Worm (Caenorhabditis elegans) whole organism, L4 larva: ENCODE results near the gene C06A8.8.

Experiments used
- F37D6.2 ChIP-seq: sonication (generic microtip); optimal IDR thresholded peaks from 2 replicates; lab custom pipeline; 2016; ENCODE audit warnings: mild to moderate bottlenecking, missing genetic modification characterization, missing compliant biosample characterization
- Y75B8A.6 ChIP-seq: fragments of 200-800 bp; sonication (Bioruptor generic); IDR thresholded peaks from 2 replicates; pipeline ENCODE4 v1.3.6; 2022; ENCODE audit warnings: missing genetic modification reagents, missing genetic modification characterization, missing compliant biosample characterization
- aha-1 ChIP-seq: fragments of 150-350 bp; peaks from one replicate; lab custom pipeline; 2014; ENCODE audit warnings: missing biosample characterization, missing genetic modification characterization
- ama-1 ChIP-seq: fragments of 150-350 bp; optimal IDR thresholded peaks from 2 replicates; lab custom pipeline; 2014; ENCODE audit warnings: inconsistent platforms, mixed read lengths
- attf-4 ChIP-seq: sonication (generic microtip); optimal IDR thresholded peaks from 3 replicates; lab custom pipeline; 2017; ENCODE audit warnings: missing biosample characterization, missing genetic modification characterization
- ceh-62 ChIP-seq: sonication (generic microtip); optimal IDR thresholded peaks from 2 replicates; lab custom pipeline; 2017; ENCODE audit warnings: missing biosample characterization, missing genetic modification characterization
- cey-2 ChIP-seq: sonication (generic microtip); optimal IDR thresholded peaks from 3 replicates; lab custom pipeline; 2017; ENCODE audit warnings: missing genetic modification characterization, mild to moderate bottlenecking, missing compliant biosample characterization, antibody characterized with exemption, borderline replicate concordance; ENCODE audit not compliant: insufficient read depth
- daf-16 ChIP-seq, 3 experiments: sonication (generic microtip); optimal IDR thresholded peaks; 2 replicates each; lab custom pipeline; 2016 to 2017; ENCODE audit warnings: missing genetic modification characterization in 3 of 3, missing genetic modification reagents in 3 of 3, mild to moderate bottlenecking in 2 of 3, missing compliant biosample characterization in 2 of 3, missing biosample characterization in 1 of 3, moderate library complexity in 1 of 3
- daf-19 ChIP-seq: fragments of 200-800 bp; sonication (Bioruptor generic); conservative IDR thresholded peaks from 2 replicates; pipeline ENCODE4 v1.3.6; 2022; ENCODE audit warnings: missing genetic modification characterization, missing compliant biosample characterization
- daf-8 ChIP-seq: fragments of 200-800 bp; sonication (Bioruptor generic); IDR thresholded peaks from 2 replicates; pipeline ENCODE4 v1.3.6; 2022; ENCODE audit warnings: missing genetic modification characterization, missing compliant biosample characterization
- dmd-8 ChIP-seq: fragments of 200-800 bp; sonication (Bioruptor generic); IDR thresholded peaks from 2 replicates; pipeline ENCODE4 v1.3.6; 2022; ENCODE audit warnings: missing genetic modification characterization, missing compliant biosample characterization
- dpl-1 ChIP-seq: fragments of 150-350 bp; optimal IDR thresholded peaks from 2 replicates; lab custom pipeline; 2014; ENCODE audit warnings: missing biosample characterization, missing genetic modification reagents, missing genetic modification characterization
- dve-1 ChIP-seq: sonication (generic microtip); optimal IDR thresholded peaks from 2 replicates; lab custom pipeline; 2017; ENCODE audit warnings: antibody characterized with exemption, mild to moderate bottlenecking, missing genetic modification characterization, missing compliant biosample characterization; ENCODE audit not compliant: insufficient read depth
- fkh-10 ChIP-seq: fragments of 150-350 bp; optimal IDR thresholded peaks from 2 replicates; lab custom pipeline; 2014; ENCODE audit warnings: missing biosample characterization, missing genetic modification reagents, missing genetic modification characterization
- fos-1 ChIP-seq: fragments of 150-350 bp; optimal IDR thresholded peaks from 2 replicates; lab custom pipeline; 2014; ENCODE audit warnings: missing biosample characterization, missing genetic modification characterization
- hif-1 ChIP-seq, 2 experiments: sonication (generic microtip); optimal IDR thresholded peaks; 2 replicates each; lab custom pipeline; 2016 to 2017; ENCODE audit warnings: missing compliant biosample characterization in 2 of 2, missing genetic modification characterization in 2 of 2, missing genetic modification reagents in 2 of 2, missing genotype in 2 of 2, mild to moderate bottlenecking in 1 of 2
- hlh-11 ChIP-seq: fragments of 200-800 bp; sonication (Bioruptor generic); optimal IDR thresholded peaks from 2 replicates; lab custom pipeline; 2018; ENCODE audit warnings: mild to moderate bottlenecking, missing genetic modification characterization, missing compliant biosample characterization
- lim-7 ChIP-seq: fragments of 200-800 bp; sonication (Bioruptor generic); IDR thresholded peaks from 2 replicates; pipeline ENCODE4 v1.3.6; 2022; ENCODE audit warnings: missing genetic modification characterization, missing compliant biosample characterization
- lin-15B ChIP-seq: fragments of 150-350 bp; sonication (generic microtip); optimal IDR thresholded peaks from 3 replicates; lab custom pipeline; 2014; ENCODE audit warnings: missing biosample characterization, missing genetic modification characterization
- lin-38 ChIP-seq: fragments of 200-800 bp; sonication (Bioruptor generic); IDR thresholded peaks from 2 replicates; pipeline ENCODE4 v1.3.6; 2022; ENCODE audit warnings: missing genetic modification reagents, missing genetic modification characterization, missing compliant biosample characterization
- lin-39 ChIP-seq: fragments of 150-350 bp; optimal IDR thresholded peaks from 2 replicates; lab custom pipeline; 2014; ENCODE audit warnings: missing biosample characterization, missing genetic modification reagents, missing genetic modification characterization
- lsy-2 ChIP-seq, 2 experiments: fragments of 150-350 bp in 1 of 2; sonication (generic microtip) in 1 of 2; optimal IDR thresholded peaks; 2 replicates each; lab custom pipeline; 2014 to 2017; ENCODE audit warnings: missing biosample characterization in 2 of 2, missing genetic modification characterization in 2 of 2
- madf-5 ChIP-seq, 2 experiments: fragments of 200-800 bp; sonication (Bioruptor generic); IDR thresholded peaks; 2 replicates each; pipeline ENCODE4 v1.3.6; 2022; ENCODE audit warnings: missing compliant biosample characterization in 2 of 2, missing genetic modification characterization in 2 of 2
- mep-1 ChIP-seq: fragments of 150-350 bp; sonication (generic microtip); optimal IDR thresholded peaks from 3 replicates; lab custom pipeline; 2014; ENCODE audit warnings: missing biosample characterization, missing genetic modification characterization
- mes-2 ChIP-seq: sonication (generic microtip); optimal IDR thresholded peaks from 2 replicates; lab custom pipeline; 2016; ENCODE audit warnings: missing genotype, mild to moderate bottlenecking, missing genetic modification characterization, missing compliant biosample characterization; ENCODE audit not compliant: poor library complexity, severe bottlenecking
- nhr-10 ChIP-seq: fragments of 150-350 bp; optimal IDR thresholded peaks from 2 replicates; lab custom pipeline; 2014; ENCODE audit warnings: missing biosample characterization, missing genetic modification characterization
- nhr-102 ChIP-seq: sonication (generic microtip); optimal IDR thresholded peaks from 2 replicates; lab custom pipeline; 2016; ENCODE audit warnings: mild to moderate bottlenecking, missing genetic modification characterization, moderate library complexity, missing compliant biosample characterization
- nhr-237 ChIP-seq: sonication (generic microtip); optimal IDR thresholded peaks from 2 replicates; lab custom pipeline; 2017; ENCODE audit warnings: missing biosample characterization, missing genetic modification characterization
- nhr-25 ChIP-seq: sonication (generic microtip); optimal IDR thresholded peaks from 2 replicates; lab custom pipeline; 2017; ENCODE audit warnings: missing genetic modification characterization, mild to moderate bottlenecking, missing compliant biosample characterization, antibody characterized with exemption, moderate library complexity, borderline replicate concordance; ENCODE audit not compliant: insufficient read depth
- nhr-28 ChIP-seq: fragments of 150-350 bp; optimal IDR thresholded peaks from 2 replicates; lab custom pipeline; 2014; ENCODE audit warnings: missing biosample characterization, missing genetic modification characterization
- nhr-77 ChIP-seq: fragments of 150-350 bp; optimal IDR thresholded peaks from 2 replicates; lab custom pipeline; 2014; ENCODE audit warnings: missing biosample characterization, missing genetic modification characterization
- pha-4 ChIP-seq, 2 experiments: fragments of 150-350 bp in 1 of 2; fragments of 200-800 bp in 1 of 2; sonication (Bioruptor generic) in 1 of 2; IDR thresholded peaks in 1 of 2; optimal IDR thresholded peaks in 1 of 2; 2 replicates each; pipeline versions ENCODE4 v1.3.6 to Lab custom; 2014 to 2022; ENCODE audit warnings: missing genetic modification characterization in 2 of 2, missing genetic modification reagents in 2 of 2, missing biosample characterization in 1 of 2, missing compliant biosample characterization in 1 of 2
- php-3 ChIP-seq: fragments of 200-800 bp; sonication (Bioruptor generic); IDR thresholded peaks from 2 replicates; pipeline ENCODE4 v1.3.6; 2022; ENCODE audit warnings: missing genetic modification reagents, missing genetic modification characterization, missing compliant biosample characterization
- pqm-1 ChIP-seq: sonication (generic microtip); optimal IDR thresholded peaks from 2 replicates; lab custom pipeline; 2017; ENCODE audit warnings: missing biosample characterization, missing genetic modification characterization
- spr-1 ChIP-seq: sonication (generic microtip); optimal IDR thresholded peaks from 2 replicates; lab custom pipeline; 2016; ENCODE audit warnings: mild to moderate bottlenecking, missing genetic modification characterization, missing compliant biosample characterization
- unc-39 ChIP-seq: sonication (generic microtip); optimal IDR thresholded peaks from 2 replicates; lab custom pipeline; 2017; ENCODE audit warnings: missing biosample characterization, missing genetic modification characterization
- unc-62 ChIP-seq, 3 experiments: fragments of 150-350 bp in 1 of 3; sonication (generic microtip); optimal IDR thresholded peaks in 2 of 3; peaks in 1 of 3; 1 replicate in 1 of 3; 2 replicates in 2 of 3; lab custom pipeline; 2014 to 2017; ENCODE audit warnings: missing biosample characterization in 3 of 3, missing genetic modification characterization in 3 of 3, missing genetic modification reagents in 3 of 3, missing genotype in 1 of 3
- vab-7 ChIP-seq: fragments of 200-800 bp; sonication (Bioruptor generic); IDR thresholded peaks from 2 replicates; pipeline ENCODE4 v1.3.6; 2022; ENCODE audit warnings: missing genetic modification reagents, missing genetic modification characterization, missing compliant biosample characterization
- zip-2 ChIP-seq: fragments of 150-350 bp; optimal IDR thresholded peaks from 2 replicates; lab custom pipeline; 2014; ENCODE audit warnings: missing biosample characterization, missing genetic modification characterization

C06A8.8 gene

DNA sequence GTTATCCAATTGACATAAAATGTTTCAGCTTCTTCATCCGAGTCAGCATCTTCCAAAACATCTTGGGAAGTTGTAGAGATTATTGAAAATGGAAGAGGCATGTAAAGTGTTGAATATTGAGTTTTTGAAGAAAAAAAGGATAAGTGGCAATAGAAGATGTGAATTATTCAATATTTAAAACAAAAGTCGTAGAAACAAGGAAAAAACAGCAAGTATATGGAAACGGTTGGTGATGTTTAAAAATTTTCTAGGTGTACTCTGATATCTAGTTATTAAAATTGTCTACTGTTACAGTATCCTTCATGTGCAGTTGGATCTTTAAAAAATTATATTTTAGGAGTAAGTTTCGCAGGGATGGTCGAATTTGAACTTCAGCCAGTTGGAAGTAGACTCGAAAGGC, at the start of gene C06A8.8:
Gene C06A8.8 (minus strand): TSS at position 101 of the 400 bp plus-strand sequence.
- TF ChIP-seq daf-19: no peak
- TF ChIP-seq aha-1 (tag; lab: Kevin White, UChicago): peak; percentile 18

DNA sequence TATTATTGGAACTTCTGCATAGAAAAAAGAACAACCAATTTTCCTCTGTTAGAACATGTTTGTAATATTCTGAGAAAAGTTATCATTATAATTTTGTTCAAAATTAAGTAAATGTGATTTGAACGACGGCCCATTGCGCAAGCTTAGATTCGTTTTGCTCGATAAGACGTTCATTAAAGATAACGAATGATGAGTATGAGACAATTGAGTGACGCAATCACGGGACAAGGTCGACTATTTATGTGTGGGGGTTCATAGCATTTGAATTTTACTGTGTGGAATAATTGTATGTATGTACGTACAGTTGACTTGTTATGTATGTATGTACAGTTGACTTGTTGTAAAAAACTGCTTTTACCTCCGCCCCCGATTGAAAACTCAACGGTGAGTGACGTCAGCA, 47.5 kb upstream of the C06A8.8 start:
- TF ChIP-seq unc-62 (GFP tag; optimal IDR thresholded peaks at IDR 0.05 in 1 of 2; lab: Kevin White, UChicago): peak in 1 of 2 experiments; percentile 75
- TF ChIP-seq unc-62 (tag; optimal IDR thresholded peaks at IDR 0.05; lab: Kevin White, UChicago): no peak
- no peak for TF ChIP-seq vab-7
- TF ChIP-seq, all 104 proteins: peak for 1

DNA sequence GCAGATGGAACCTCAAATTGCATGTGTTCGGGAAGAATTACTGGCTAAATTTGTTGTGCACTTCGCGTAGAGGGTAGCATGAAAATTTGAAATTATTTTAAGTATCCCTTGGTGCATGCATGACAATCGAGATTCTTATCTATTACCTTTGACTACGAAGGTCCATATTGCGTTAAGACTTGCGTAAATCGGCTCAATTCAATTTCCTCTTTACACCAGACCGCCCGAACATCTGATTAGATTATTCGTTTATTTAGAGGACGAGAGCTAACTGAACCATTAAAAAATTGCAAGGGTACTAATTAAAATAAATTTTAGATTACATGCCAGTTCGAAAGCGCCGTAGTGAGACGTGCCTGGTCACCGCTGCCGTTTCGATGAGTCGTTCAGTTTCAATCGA, 45.8 kb upstream of the C06A8.8 start:
- no peak for TF ChIP-seq mes-2 (tag; lab: Kevin White, UChicago)
- no peak for TF ChIP-seq zip-2
- TF ChIP-seq pha-4 (GFP tag; IDR thresholded peaks at IDR 0.05; lab: Robert Waterston, UW): no peak
- no peak for TF ChIP-seq pha-4 (tag; optimal IDR thresholded peaks at IDR 0.05; lab: Kevin White, UChicago)
- TF ChIP-seq daf-19: no peak

DNA sequence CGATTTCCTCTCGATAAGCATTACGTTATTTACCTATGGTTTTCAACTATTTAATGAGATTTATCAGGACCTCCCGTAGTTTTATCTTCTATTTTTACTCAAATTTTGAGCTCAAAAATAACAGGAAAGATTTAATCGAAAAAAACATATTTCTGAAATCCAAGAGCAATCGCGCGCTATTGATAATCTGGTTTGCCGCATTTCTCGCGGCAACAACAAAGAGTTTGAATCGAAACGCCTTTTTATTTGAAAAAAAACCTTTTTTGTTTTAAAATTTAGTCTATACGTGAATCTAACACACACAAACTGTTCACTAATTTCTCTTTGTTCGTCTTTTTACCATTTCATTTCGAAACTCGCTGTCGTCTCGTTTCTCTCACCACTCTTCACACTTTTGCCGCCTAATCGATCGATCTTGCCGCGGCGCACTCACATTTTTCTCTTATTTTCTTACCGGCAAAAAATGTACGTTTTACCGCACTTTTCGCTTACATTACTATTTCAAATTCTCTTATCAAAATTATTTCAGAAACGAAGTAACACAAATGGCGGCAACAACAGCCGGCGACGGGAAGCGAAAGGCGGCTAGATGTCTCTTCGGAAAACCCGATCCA, 44.5 kb upstream of the C06A8.8 start, which contains the start of gene cki-2:
Gene cki-2 (plus strand): TSS at position 337 of the 614 bp plus-strand sequence.
- peak in 1 of 2 experiments; percentile 7 for TF ChIP-seq lsy-2 (tag; optimal IDR thresholded peaks at IDR 0.05; lab: Kevin White, UChicago)
- peak; percentile 60 for TF ChIP-seq lin-38 (GFP tag; lab: Robert Waterston, UW)
- peak; percentile 38 for TF ChIP-seq pqm-1 (tag; lab: Kevin White, UChicago)
- peak in 1 of 2 experiments; percentile 22 for TF ChIP-seq unc-62 (GFP tag; optimal IDR thresholded peaks at IDR 0.05 in 1 of 2; lab: Kevin White, UChicago)
- TF ChIP-seq unc-62 (tag; optimal IDR thresholded peaks at IDR 0.05; lab: Kevin White, UChicago): no peak
- peak; percentile 4 for TF ChIP-seq nhr-28 (tag; lab: Kevin White, UChicago)
- TF ChIP-seq daf-16 (GFP tag; optimal IDR thresholded peaks at IDR 0.05; lab: Kevin White, UChicago): no peak
- peak; percentile 26 for TF ChIP-seq daf-16 (tag; optimal IDR thresholded peaks at IDR 0.05; lab: Kevin White, UChicago)
- TF ChIP-seq aha-1 (tag; lab: Kevin White, UChicago): no peak
- no peak for TF ChIP-seq nhr-237
- peak; percentile 25 for TF ChIP-seq dpl-1 (GFP tag; lab: Kevin White, UChicago)

DNA sequence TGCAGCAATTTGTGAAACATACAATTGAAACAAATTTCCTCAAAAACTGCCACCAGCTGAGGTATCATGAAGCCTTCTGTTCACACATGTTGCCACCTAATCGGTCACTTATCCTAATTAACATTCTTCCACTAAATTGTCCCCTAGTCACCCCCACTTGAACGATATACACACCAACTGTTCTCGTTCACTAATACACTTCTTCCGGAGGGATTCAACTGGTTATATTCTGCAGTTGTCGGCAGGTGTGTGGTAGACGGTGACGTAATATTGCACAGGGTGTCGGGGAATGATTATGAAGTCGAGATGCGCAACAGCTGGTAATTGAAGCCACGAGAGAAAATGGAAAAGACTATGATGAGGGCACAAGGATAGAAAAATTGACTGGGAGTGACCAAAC, 43.6 kb upstream of the C06A8.8 start:
- TF ChIP-seq nhr-25 (tag; lab: Kevin White, UChicago) (no peak), dmd-8 (no peak)

- TF ChIP-seq unc-39 (tag; lab: Kevin White, UChicago): no peak
- TF ChIP-seq F37D6.2 (tag; lab: Kevin White, UChicago): no peak
- TF ChIP-seq lin-39 (tag; lab: Kevin White, UChicago): no peak
- no peak for TF ChIP-seq hif-1 (tag; optimal IDR thresholded peaks at IDR 0.05; lab: Kevin White, UChicago)
- peak; percentile 40 for TF ChIP-seq nhr-77 (tag; lab: Kevin White, UChicago)
- no peak for TF ChIP-seq nhr-10 (tag; lab: Kevin White, UChicago)
- TF ChIP-seq daf-8 (GFP tag; lab: Robert Waterston, UW): no peak
- no peak for TF ChIP-seq lin-38 (GFP tag; lab: Robert Waterston, UW)
- no peak for TF ChIP-seq madf-5 (GFP tag; IDR thresholded peaks at IDR 0.05; lab: Robert Waterston, UW)
- TF ChIP-seq mep-1: no peak
- TF ChIP-seq lin-15B (tag; lab: Kevin White, UChicago): no peak
- TF ChIP-seq Y75B8A.6 (GFP tag; lab: Robert Waterston, UW): no peak
- TF ChIP-seq attf-4 (tag; lab: Kevin White, UChicago): no peak
- TF ChIP-seq fos-1 (tag; lab: Kevin White, UChicago): no peak
- no peak for TF ChIP-seq lim-7 (GFP tag; lab: Robert Waterston, UW)
- no peak for TF ChIP-seq fkh-10 (GFP tag; lab: Kevin White, UChicago)
- TF ChIP-seq ama-1 (lab: Kevin White, UChicago): no peak
- TF ChIP-seq php-3 (GFP tag; lab: Robert Waterston, UW): peak; percentile 96
- TF ChIP-seq cey-2: no peak
- TF ChIP-seq lsy-2 (tag; optimal IDR thresholded peaks at IDR 0.05; lab: Kevin White, UChicago): peak in 1 of 2 experiments; percentile 10
- peak; percentile 29 for TF ChIP-seq nhr-102 (tag; lab: Kevin White, UChicago)
- no peak for TF ChIP-seq spr-1 (tag; lab: Kevin White, UChicago)
- peak; percentile 86 for TF ChIP-seq hlh-11 (tag; lab: Kevin White, UChicago)
- peak; percentile 93 for TF ChIP-seq dve-1 (tag; lab: Kevin White, UChicago)
- TF ChIP-seq ceh-62 (tag; lab: Kevin White, UChicago): no peak
Measured at ce11 chrII:7814915-7815314, 43.1 kb upstream of the C06A8.8 start.
